Fruit fly (Drosophila melanogaster): ENCODE data around the gene CG1677.

dm6 chrX:7372475-7372874 is 33.1 kb downstream of the CG1677 start:
- TF ChIP-seq brk (GFP tag; optimal IDR thresholded peaks at IDR 0.05): no peak
- TF ChIP-seq Hnf4 (GFP tag; optimal IDR thresholded peaks at IDR 0.05): no peak
- no peak for TF ChIP-seq br (GFP tag; optimal IDR thresholded peaks at IDR 0.05)
- no peak for TF ChIP-seq fru (GFP tag; optimal IDR thresholded peaks at IDR 0.05)
- TF ChIP-seq N (GFP tag; optimal IDR thresholded peaks at IDR 0.05): no peak
- TF ChIP-seq Myc (optimal IDR thresholded peaks at IDR 0.05): no peak
- no peak for TF ChIP-seq OdsH (GFP tag; optimal IDR thresholded peaks at IDR 0.05)
- TF ChIP-seq dl (GFP tag; optimal IDR thresholded peaks at IDR 0.05; ENCODE audit: insufficient read depth in 1 of 2, partially characterized antibody in 2 of 2): no peak
- no peak for TF ChIP-seq Rel (GFP tag; optimal IDR thresholded peaks at IDR 0.05)
- no peak for TF ChIP-seq Rel (tag; optimal IDR thresholded peaks at IDR 0.05)
- TF ChIP-seq psq (GFP tag; optimal IDR thresholded peaks at IDR 0.05): no peak
- no peak for TF ChIP-seq dsf (GFP tag; optimal IDR thresholded peaks at IDR 0.05; ENCODE audit: borderline replicate concordance)
- TF ChIP-seq woc (GFP tag; optimal IDR thresholded peaks at IDR 0.05): no peak
- TF ChIP-seq jim (GFP tag; optimal IDR thresholded peaks at IDR 0.05): no peak

Data from whole organism, wandering third instar larva.